Worm (Caenorhabditis elegans) whole organism, midembryonic: ENCODE results near the gene Y49E10.10.

Experiments used
- T22C8.4 ChIP-seq: fragments of 200-800 bp; sonication (Bioruptor generic); IDR thresholded peaks from 2 replicates; pipeline ENCODE4 v1.3.6; 2022; ENCODE audit warnings: missing genetic modification characterization, missing compliant biosample characterization
- cog-1 ChIP-seq: sonication (generic microtip); optimal IDR thresholded peaks from 2 replicates; lab custom pipeline; 2016; ENCODE audit warnings: missing genetic modification characterization, missing compliant biosample characterization
- flt-1 ChIP-seq: fragments of 200-800 bp; sonication (Bioruptor generic); IDR thresholded peaks from 2 replicates; pipeline ENCODE4 v1.3.6; 2022; ENCODE audit warnings: missing genetic modification characterization, missing compliant biosample characterization
- klf-2 ChIP-seq: fragments of 200-800 bp; sonication (Bioruptor generic); conservative IDR thresholded peaks from 2 replicates; pipeline ENCODE4 v1.3.6; 2022; ENCODE audit warnings: missing genetic modification reagents, missing genetic modification characterization, missing compliant biosample characterization
- med-1 ChIP-seq: sonication (generic microtip); optimal IDR thresholded peaks from 2 replicates; lab custom pipeline; 2017; ENCODE audit warnings: missing genetic modification characterization, mild to moderate bottlenecking, missing compliant biosample characterization, antibody characterized with exemption, missing genetic modification reagents; ENCODE audit not compliant: insufficient read depth
- ref-1 ChIP-seq: fragments of 200-800 bp; sonication (Bioruptor generic); conservative IDR thresholded peaks from 2 replicates; pipeline ENCODE4 v1.3.6; 2022; ENCODE audit warnings: missing genetic modification reagents, missing genetic modification characterization, missing compliant biosample characterization
- tab-1 ChIP-seq: fragments of 200-800 bp; sonication (Bioruptor generic); IDR thresholded peaks from 2 replicates; pipeline ENCODE4 v1.3.6; 2022; ENCODE audit warnings: missing genetic modification characterization, missing compliant biosample characterization
- ztf-23 ChIP-seq: fragments of 200-800 bp; sonication (Bioruptor generic); IDR thresholded peaks from 2 replicates; pipeline ENCODE4 v1.3.6; 2022; ENCODE audit warnings: missing genetic modification reagents, missing genetic modification characterization, missing compliant biosample characterization
- ztf-29 ChIP-seq: fragments of 200-800 bp; sonication (Bioruptor generic); IDR thresholded peaks from 2 replicates; pipeline ENCODE4 v1.3.6; 2022; ENCODE audit warnings: missing genetic modification reagents, missing genetic modification characterization, missing compliant biosample characterization

- TF ChIP-seq cog-1 (tag; lab: Kevin White, UChicago) (no peak), flt-1 (GFP tag; lab: Robert Waterston, UW) (no peak), klf-2 (GFP tag; lab: Robert Waterston, UW) (no peak), ztf-23 (GFP tag; lab: Robert Waterston, UW) (no peak), T22C8.4 (GFP tag; lab: Robert Waterston, UW) (no peak), tab-1 (GFP tag; lab: Robert Waterston, UW) (no peak), med-1 (GFP tag; lab: Kevin White, UChicago) (no peak), ref-1 (GFP tag; lab: Robert Waterston, UW) (no peak), ztf-29 (GFP tag; lab: Robert Waterston, UW) (no peak)
Measured at ce11 chrIII:12349027-12349426, 46.2 kb upstream of the Y49E10.10 start.
